Worm (Caenorhabditis elegans): Measurements from ENCODE around the gene C17F4.8.

DNA sequence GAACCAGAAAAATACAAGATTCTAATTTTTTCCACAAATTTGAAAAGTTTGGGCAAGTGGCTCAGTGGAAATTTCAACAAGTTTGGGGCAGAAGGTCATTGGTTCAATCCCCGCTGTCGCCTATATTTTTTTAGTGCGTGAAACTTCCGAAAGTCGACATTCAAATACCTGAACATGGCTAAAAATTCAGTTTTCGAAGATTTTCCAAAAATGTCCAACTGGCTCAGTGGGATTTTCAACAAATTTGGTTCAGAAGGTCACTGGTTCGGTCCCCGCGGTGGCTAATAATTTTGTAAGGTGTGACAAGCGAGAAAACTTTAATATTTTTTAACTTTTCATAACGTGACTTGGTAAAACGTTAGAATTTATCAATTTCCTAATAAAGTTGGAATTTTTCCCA is 30.1 kb upstream of the C17F4.8 start:
- TF ChIP-seq fos-1 (tag; optimal IDR thresholded peaks at IDR 0.05), result no peak
- TF ChIP-seq ama-1 (optimal IDR thresholded peaks at IDR 0.05), result no peak
- TF ChIP-seq ceh-88 (GFP tag; IDR thresholded peaks at IDR 0.05), result no peak
- TF ChIP-seq pqm-1 (tag; optimal IDR thresholded peaks at IDR 0.05), result no peak
- no peak for TF ChIP-seq nhr-76 (tag; optimal IDR thresholded peaks at IDR 0.05)
- TF ChIP-seq lir-3 (tag; optimal IDR thresholded peaks at IDR 0.05; ENCODE audit: poor library complexity), result no peak
- TF ChIP-seq nhr-77 (tag; optimal IDR thresholded peaks at IDR 0.05), result no peak
- no peak for TF ChIP-seq tlp-1 (tag; optimal IDR thresholded peaks at IDR 0.05)
- TF ChIP-seq C34B4.2 (tag; optimal IDR thresholded peaks at IDR 0.05), result no peak
- TF ChIP-seq egl-27 (tag; optimal IDR thresholded peaks at IDR 0.05), result no peak
- no peak for TF ChIP-seq tbx-2 (tag; optimal IDR thresholded peaks at IDR 0.05)
- no peak for TF ChIP-seq lin-39 (tag; optimal IDR thresholded peaks at IDR 0.05)
- no peak for TF ChIP-seq mdl-1 (tag; optimal IDR thresholded peaks at IDR 0.05)

Measured in whole organism, L1 larva.